Worm (Caenorhabditis elegans) whole organism, midembryonic: Measurements from ENCODE around the gene F19C7.4.
A peak's percentile ranks its signal among the peaks of the same experiment; 100 is the strongest.

Experiments
- T22C8.4 ChIP-seq: fragments of 200-800 bp; sonication (Bioruptor generic); IDR thresholded peaks from 2 replicates; pipeline ENCODE4 v1.3.6; 2022; ENCODE audit warnings: missing genetic modification characterization, missing compliant biosample characterization
- cog-1 ChIP-seq: sonication (generic microtip); optimal IDR thresholded peaks from 2 replicates; lab custom pipeline; 2016; ENCODE audit warnings: missing genetic modification characterization, missing compliant biosample characterization
- flt-1 ChIP-seq: fragments of 200-800 bp; sonication (Bioruptor generic); IDR thresholded peaks from 2 replicates; pipeline ENCODE4 v1.3.6; 2022; ENCODE audit warnings: missing genetic modification characterization, missing compliant biosample characterization
- klf-2 ChIP-seq: fragments of 200-800 bp; sonication (Bioruptor generic); conservative IDR thresholded peaks from 2 replicates; pipeline ENCODE4 v1.3.6; 2022; ENCODE audit warnings: missing genetic modification reagents, missing genetic modification characterization, missing compliant biosample characterization
- med-1 ChIP-seq: sonication (generic microtip); optimal IDR thresholded peaks from 2 replicates; lab custom pipeline; 2017; ENCODE audit warnings: missing genetic modification characterization, mild to moderate bottlenecking, missing compliant biosample characterization, antibody characterized with exemption, missing genetic modification reagents; ENCODE audit not compliant: insufficient read depth
- ref-1 ChIP-seq: fragments of 200-800 bp; sonication (Bioruptor generic); conservative IDR thresholded peaks from 2 replicates; pipeline ENCODE4 v1.3.6; 2022; ENCODE audit warnings: missing genetic modification reagents, missing genetic modification characterization, missing compliant biosample characterization
- tab-1 ChIP-seq: fragments of 200-800 bp; sonication (Bioruptor generic); IDR thresholded peaks from 2 replicates; pipeline ENCODE4 v1.3.6; 2022; ENCODE audit warnings: missing genetic modification characterization, missing compliant biosample characterization
- ztf-23 ChIP-seq: fragments of 200-800 bp; sonication (Bioruptor generic); IDR thresholded peaks from 2 replicates; pipeline ENCODE4 v1.3.6; 2022; ENCODE audit warnings: missing genetic modification reagents, missing genetic modification characterization, missing compliant biosample characterization
- ztf-29 ChIP-seq: fragments of 200-800 bp; sonication (Bioruptor generic); IDR thresholded peaks from 2 replicates; pipeline ENCODE4 v1.3.6; 2022; ENCODE audit warnings: missing genetic modification reagents, missing genetic modification characterization, missing compliant biosample characterization

F19C7.4 gene

DNA sequence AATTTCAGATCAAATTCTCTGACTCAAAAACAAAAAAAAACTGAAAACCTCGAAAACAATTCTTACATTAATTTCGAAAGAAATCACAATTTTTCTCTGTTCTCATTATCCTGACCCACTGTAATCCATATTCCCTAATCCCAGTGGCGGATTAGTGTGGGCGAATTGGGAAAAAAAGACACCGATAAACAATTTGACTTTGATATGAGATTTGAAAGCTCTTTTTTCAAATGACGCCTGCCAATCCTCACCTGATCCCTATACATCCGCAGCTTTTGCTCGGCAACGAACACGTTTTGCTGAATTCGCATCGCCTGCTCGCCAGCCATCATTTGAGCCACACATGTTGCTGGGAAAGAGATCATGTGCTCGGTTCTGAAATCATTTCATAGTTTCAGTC is 9.1 kb downstream of the F19C7.4 start:
- TF ChIP-seq ztf-29 (GFP tag; lab: Robert Waterston, UW) (no peak), ref-1 (GFP tag; lab: Robert Waterston, UW) (no peak), ztf-23 (GFP tag; lab: Robert Waterston, UW) (no peak), T22C8.4 (GFP tag; lab: Robert Waterston, UW) (no peak), tab-1 (GFP tag; lab: Robert Waterston, UW) (no peak), flt-1 (no peak), med-1 (GFP tag; lab: Kevin White, UChicago) (no peak), klf-2 (GFP tag; lab: Robert Waterston, UW) (no peak), cog-1 (tag; lab: Kevin White, UChicago) (no peak)

DNA sequence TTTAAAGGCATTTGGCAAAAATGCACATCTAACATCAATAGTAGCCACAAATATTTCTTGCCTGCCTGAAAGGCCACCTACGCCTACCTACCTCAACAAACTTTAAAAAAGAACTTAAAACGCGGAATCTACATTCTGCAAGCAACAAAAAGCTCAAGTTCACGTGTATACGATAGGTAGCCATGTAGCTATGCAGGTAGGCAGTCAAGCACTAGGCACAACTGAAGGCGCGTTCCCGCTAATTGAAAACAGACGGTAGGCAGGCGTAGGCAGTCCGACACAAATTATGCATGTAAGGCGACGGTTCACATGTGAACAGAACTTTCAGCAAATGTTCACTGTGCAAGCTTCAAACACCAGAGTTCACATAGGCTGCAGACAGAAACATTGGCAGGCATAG is 9.9 kb downstream of the F19C7.4 start:
- TF ChIP-seq tab-1 (GFP tag; lab: Robert Waterston, UW) (no peak), flt-1 (no peak), ref-1 (GFP tag; lab: Robert Waterston, UW) (no peak), klf-2 (GFP tag; lab: Robert Waterston, UW) (no peak), med-1 (GFP tag; lab: Kevin White, UChicago) (no peak), ztf-29 (GFP tag; lab: Robert Waterston, UW) (no peak)

DNA sequence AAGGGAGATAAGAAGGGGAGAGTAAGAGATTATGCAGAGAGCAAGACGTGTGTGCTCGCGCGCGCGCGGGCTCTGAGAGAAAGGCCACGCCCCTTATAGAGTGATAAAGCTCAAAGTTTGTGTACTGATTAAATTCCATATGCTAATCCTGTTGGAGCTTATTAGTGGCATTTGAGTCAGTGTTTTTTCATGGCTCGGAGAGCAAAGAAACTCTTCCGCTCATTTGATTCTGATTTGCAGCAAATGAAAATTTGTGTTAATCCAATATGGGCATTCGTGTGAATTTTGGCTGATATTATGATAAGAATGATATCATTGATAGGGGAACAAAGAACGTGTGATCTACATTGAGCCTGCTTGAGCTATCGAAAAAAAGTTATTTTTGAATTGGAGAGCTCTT is 10.9 kb downstream of the F19C7.4 start:
- TF ChIP-seq ztf-23 (GFP tag; lab: Robert Waterston, UW) (no peak), klf-2 (GFP tag; lab: Robert Waterston, UW) (no peak), T22C8.4 (GFP tag; lab: Robert Waterston, UW) (no peak), flt-1 (no peak), med-1 (GFP tag; lab: Kevin White, UChicago) (no peak)

DNA sequence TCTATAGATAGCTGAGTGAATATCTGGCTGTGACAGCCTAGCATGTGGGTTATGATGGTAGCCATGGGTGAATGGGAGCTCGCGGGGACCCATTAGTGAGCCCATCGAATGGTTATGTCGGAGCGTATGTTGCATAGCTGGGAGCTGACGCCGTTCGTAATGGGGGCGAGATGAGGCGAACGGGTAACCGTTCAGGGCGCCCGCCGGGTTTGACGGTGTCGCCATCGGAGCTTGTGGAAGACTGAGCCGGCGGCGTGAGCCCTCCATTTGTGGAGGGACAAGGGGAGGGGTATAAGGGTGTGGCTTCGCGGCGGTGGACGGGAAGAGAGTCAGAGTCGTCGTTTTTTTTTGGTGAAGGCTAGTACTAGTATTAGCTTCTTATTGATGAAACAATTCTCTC is 21.2 kb downstream of the F19C7.4 start:
- TF ChIP-seq flt-1 (no peak), klf-2 (GFP tag; lab: Robert Waterston, UW) (no peak)

DNA sequence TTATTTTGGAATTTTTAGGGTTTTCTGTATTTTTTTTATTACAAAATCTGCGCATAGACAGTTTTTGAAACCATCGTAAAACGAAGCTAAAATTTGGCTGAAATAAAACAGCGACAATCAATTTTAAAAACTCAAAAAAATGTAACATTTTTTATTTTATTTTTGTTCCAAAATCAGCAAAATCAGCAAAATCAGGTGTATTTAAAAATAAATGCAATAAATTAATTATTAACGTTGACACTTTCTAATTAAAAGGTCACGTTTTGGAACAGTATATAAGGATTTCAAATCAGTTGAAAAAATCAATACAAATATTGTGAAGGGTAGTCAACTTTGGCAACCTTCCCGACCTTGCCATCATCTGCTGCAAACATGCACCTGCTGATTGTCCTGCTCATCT is 30.7 kb downstream of the F19C7.4 start, which contains the start of gene R105.1:
Gene R105.1, plus strand, starts transcription at position 301 of the 400 bp plus-strand sequence.
- no peak for TF ChIP-seq cog-1 (tag; lab: Kevin White, UChicago)
- no peak for TF ChIP-seq ztf-23 (GFP tag; lab: Robert Waterston, UW)
- no peak for TF ChIP-seq T22C8.4 (GFP tag; lab: Robert Waterston, UW)
- no peak for TF ChIP-seq klf-2 (GFP tag; lab: Robert Waterston, UW)
- no peak for TF ChIP-seq tab-1 (GFP tag; lab: Robert Waterston, UW)
- no peak for TF ChIP-seq ref-1 (GFP tag; lab: Robert Waterston, UW)
- TF ChIP-seq flt-1, result no peak
- TF ChIP-seq med-1 (GFP tag; lab: Kevin White, UChicago), result no peak
- no peak for TF ChIP-seq ztf-29 (GFP tag; lab: Robert Waterston, UW)

DNA sequence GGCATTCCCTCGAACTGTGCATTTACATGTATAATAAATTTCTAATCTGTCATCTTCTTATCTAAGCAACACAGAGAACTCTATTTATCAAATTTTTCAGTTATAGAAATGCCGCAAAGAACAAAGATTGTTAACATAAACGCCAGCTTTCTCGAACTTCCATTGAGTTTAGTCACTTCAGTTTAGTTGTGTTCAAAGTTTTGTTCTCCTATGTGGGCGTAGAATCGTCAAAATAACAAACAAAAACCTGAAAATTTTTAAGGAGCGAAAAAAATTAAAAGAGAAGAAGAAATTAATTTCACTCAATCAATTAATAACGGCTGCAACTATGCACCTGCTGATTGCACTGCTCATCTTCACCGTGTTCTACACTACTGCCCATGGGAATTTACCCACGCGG is 33.3 kb downstream of the F19C7.4 start, which contains the start of gene R105.5:
Gene R105.5, plus strand, starts transcription at position 301 of the 400 bp plus-strand sequence.
- TF ChIP-seq ztf-29 (GFP tag; lab: Robert Waterston, UW) (no peak), T22C8.4 (GFP tag; lab: Robert Waterston, UW) (no peak), tab-1 (GFP tag; lab: Robert Waterston, UW) (no peak), cog-1 (tag; lab: Kevin White, UChicago) (no peak), klf-2 (GFP tag; lab: Robert Waterston, UW) (no peak), ztf-23 (GFP tag; lab: Robert Waterston, UW) (no peak), ref-1 (GFP tag; lab: Robert Waterston, UW) (no peak), flt-1 (no peak), med-1 (GFP tag; lab: Kevin White, UChicago) (no peak)

DNA sequence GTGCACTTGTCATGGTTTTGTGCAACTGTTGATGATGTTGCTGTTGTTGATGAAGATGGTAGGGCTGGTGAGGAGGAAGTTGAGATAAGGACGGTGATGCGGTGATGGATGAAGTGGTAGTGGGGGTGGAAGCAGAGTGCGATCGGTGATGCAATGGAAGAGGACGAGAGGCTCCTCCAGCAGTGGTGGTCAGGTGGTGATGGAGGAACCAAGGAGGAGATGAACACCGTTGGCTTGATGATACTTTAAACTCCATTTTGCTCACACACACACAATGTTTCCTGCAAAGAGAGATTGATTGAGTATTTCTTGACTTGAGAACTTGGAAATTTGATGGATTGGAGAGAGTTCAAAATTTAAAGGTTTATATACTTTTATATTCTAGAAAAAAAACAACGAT is 35.2 kb downstream of the F19C7.4 start, which contains the start of gene F19C7.8:
Gene F19C7.8, minus strand, starts transcription at position 256 of the 400 bp plus-strand sequence.
- no peak for TF ChIP-seq ztf-29 (GFP tag; lab: Robert Waterston, UW)
- no peak for TF ChIP-seq klf-2 (GFP tag; lab: Robert Waterston, UW)
- TF ChIP-seq flt-1, result no peak
- TF ChIP-seq T22C8.4 (GFP tag; lab: Robert Waterston, UW), result no peak

DNA sequence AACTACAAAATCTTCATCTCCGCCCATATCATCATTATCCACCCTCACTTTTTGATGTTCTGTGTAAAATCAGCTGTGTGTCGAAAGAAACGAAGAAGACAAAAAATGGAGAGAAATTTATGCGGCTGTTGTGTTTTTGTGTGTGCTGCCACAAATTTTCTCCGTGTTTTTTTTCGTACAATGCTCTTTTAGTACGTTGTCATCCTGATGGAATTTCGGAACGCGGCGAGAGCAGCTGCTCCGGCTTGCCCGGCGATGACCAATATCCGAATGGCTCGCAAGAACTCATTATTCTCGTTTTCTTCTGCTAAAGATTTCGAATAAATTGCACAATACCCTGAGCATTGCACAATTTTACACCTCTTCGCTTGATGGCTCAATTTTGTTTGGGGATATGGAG is 36.7 kb downstream of the F19C7.4 start:
- TF ChIP-seq T22C8.4 (GFP tag; lab: Robert Waterston, UW), result no peak
- TF ChIP-seq ztf-23 (GFP tag; lab: Robert Waterston, UW), result no peak
- no peak for TF ChIP-seq ztf-29 (GFP tag; lab: Robert Waterston, UW)
- TF ChIP-seq cog-1 (tag; lab: Kevin White, UChicago), result no peak
- no peak for TF ChIP-seq flt-1
- no peak for TF ChIP-seq tab-1 (GFP tag; lab: Robert Waterston, UW)
- TF ChIP-seq klf-2 (GFP tag; lab: Robert Waterston, UW), result no peak

DNA sequence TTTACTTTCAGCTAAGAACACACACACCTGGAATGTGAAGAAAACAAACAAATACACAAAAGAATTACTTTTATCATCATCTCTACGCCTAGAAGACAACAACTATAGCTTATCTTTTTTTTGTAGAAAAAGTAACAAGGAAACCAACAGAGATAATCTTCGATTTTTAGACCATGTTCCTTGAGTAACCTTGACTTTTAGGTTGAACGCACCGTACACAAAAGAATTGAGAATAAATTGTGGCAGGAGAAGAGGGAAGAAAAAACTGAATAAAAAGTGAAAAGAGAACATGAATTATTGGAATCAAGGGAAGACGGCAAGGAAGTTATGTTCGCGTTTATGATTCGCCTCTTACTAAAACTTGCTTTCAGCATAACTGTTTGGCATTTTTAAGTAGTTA is 38.3 kb downstream of the F19C7.4 start:
- no peak for TF ChIP-seq T22C8.4 (GFP tag; lab: Robert Waterston, UW)
- TF ChIP-seq flt-1, result no peak
- no peak for TF ChIP-seq tab-1 (GFP tag; lab: Robert Waterston, UW)
- TF ChIP-seq klf-2 (GFP tag; lab: Robert Waterston, UW), result no peak
- no peak for TF ChIP-seq med-1 (GFP tag; lab: Kevin White, UChicago)
- no peak for TF ChIP-seq ref-1 (GFP tag; lab: Robert Waterston, UW)
- no peak for TF ChIP-seq ztf-29 (GFP tag; lab: Robert Waterston, UW)
- TF ChIP-seq ztf-23 (GFP tag; lab: Robert Waterston, UW), result no peak
- no peak for TF ChIP-seq cog-1 (tag; lab: Kevin White, UChicago)

DNA sequence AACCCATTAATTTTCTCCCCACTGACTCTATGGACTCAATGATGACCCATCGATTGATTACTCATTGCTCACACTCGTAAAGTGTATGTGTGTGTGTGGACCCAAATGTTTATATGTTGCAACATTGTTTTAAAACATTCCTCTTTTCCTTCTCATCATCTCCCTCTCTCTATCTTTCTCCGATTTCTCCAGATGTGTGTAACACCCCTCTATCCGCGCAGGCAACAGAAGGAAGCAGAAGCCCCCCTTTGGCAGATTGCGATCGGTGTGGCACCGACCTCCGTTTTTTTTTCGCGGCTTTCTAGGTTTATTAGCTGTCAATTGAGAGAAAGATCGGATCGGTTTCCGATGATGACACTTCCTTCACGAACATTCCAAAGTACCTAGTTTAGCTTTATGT is 40.9 kb downstream of the F19C7.4 start:
- no peak for TF ChIP-seq tab-1 (GFP tag; lab: Robert Waterston, UW)
- TF ChIP-seq ztf-29 (GFP tag; lab: Robert Waterston, UW), result peak; percentile 68; the same call in 1 of the 2 replicates
- 0 out of 2 replicates have a peak, but pooled peaks have one; percentile 27 for TF ChIP-seq ref-1 (GFP tag; lab: Robert Waterston, UW)
